Fruit fly (Drosophila melanogaster) S2 (cell line): ENCODE measurements around the gene bero.
A peak's percentile ranks its signal among the peaks of the same experiment; 100 is the strongest.

Experiments
- CG8478 ChIP-seq: fragments of >200 bp; optimal IDR thresholded peaks from 2 replicates; lab custom pipeline; 2018
- CTCF ChIP-seq, 2 experiments: fragments of >200 bp; optimal IDR thresholded peaks; 2 replicates each; lab custom pipeline; 2018

The bero gene

DNA sequence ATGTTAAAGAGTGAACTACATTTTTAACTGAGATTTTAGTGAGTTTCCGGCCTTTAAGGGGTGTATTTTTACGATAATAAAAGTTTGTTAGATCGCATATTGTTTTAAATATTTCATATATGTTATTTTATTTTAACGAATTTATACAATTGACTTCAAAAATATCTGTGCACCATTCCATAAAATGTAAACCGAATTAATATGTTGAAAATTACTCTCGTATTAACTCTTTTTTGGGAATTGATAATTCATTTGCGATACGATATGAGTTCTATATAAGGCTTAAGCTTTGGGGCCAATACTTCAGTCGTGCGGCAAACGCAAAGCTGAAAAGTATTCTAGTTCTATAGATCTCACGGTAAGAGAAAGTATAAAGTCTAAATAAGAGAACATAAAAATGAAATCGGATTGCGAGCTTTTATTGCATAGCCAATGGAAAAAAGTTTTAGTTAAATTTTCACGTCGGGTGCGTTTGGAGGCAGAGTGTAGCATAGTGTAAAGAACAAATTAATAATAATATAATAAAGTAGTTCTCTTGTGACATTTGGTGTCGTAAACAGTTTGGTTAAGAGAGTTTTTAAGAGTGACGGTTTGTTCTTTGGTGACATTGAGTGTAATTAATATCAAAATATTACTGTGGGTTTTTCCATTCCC lies 34.2 kb upstream of the bero start:
- no peak for TF ChIP-seq CTCF (optimal IDR thresholded peaks at IDR 0.05; lab: Kevin White, UChicago)
- no peak for TF ChIP-seq CG8478 (lab: Kevin White, UChicago)

DNA sequence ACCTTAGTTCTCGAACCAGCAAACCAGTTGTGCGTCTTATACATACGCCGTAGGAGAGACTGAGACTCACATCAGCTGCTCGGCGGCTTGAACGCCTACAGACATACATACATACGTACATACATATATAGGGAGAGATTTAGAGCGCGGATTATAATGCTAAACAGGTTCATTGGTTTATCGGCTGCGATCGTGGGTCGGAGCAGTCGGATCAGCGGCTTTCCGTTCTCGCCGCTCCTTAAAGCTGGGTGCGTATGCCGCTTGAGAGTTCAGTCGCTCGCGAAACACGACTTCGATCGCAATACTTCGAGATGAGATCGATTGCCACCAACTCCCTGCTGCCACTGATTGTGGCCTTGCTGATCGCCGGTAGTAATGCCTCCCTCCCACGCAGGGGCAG lies 33.2 kb upstream of the bero start:
- TF ChIP-seq CG8478 (lab: Kevin White, UChicago) (no peak), CTCF (optimal IDR thresholded peaks at IDR 0.05; lab: Kevin White, UChicago) (no peak)

DNA sequence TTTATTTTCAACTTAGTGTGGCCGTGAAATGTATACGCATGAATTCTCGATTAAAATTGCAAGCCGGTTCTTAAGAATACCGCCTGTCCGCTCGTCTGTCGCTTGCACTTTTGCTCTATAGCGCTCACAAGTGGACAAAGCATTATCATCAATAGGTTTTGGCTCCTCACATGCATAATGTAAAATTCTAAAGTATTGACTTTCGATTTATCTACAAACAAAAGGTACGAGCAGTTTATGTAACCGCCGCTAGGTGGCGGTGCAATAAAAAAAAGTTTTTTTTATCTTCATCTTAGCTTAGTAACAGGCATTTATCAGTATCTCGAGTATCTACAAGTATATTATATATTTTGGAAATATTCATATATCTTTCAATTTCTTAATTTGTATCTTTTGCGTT lies 32.3 kb upstream of the bero start:
- peak; percentile 77 to 86 for TF ChIP-seq CTCF (optimal IDR thresholded peaks at IDR 0.05; lab: Kevin White, UChicago)
- TF ChIP-seq CG8478 (lab: Kevin White, UChicago) = no peak

DNA sequence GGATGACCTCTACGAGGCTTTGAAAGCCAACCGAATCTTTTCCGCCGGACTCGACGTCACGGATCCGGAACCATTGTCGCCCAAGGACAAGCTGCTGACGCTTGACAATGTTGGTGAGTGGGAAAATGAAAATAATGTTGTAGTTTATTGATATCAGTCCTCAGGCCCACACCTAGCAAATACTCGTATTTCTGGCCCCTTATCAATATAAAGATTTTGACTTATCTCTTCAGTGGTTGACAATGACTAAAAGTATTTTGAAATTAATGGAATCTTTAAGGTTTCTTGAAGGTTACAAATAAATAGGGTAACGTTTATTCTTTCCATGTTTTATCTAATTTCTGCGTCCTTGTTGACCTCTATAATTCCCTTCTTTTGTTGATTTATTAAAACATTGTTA lies 31.4 kb upstream of the bero start:
- no peak for TF ChIP-seq CTCF (optimal IDR thresholded peaks at IDR 0.05; lab: Kevin White, UChicago)
- TF ChIP-seq CG8478 (lab: Kevin White, UChicago) = no peak

DNA sequence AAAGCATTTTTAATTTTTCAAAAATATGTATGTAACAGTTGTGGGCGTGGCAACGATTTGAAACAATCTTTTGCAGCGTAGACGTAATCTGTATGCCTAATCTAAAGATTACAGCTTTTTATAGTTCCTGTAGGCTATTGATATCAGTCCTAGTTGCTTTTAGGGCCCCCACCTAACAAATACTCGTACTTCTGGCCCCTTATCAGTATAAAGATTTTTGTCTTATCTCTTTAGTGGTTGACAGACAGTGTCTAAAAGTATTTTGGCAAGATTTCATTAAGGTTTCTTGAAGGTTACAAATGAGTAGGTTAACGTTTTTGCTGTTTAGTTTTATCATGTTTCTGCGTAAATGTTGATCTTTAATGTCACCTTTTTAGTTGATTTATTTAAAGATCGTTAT lies 29.8 kb upstream of the bero start:
- TF ChIP-seq CTCF (optimal IDR thresholded peaks at IDR 0.05; lab: Kevin White, UChicago) = no peak
- no peak for TF ChIP-seq CG8478 (lab: Kevin White, UChicago)

DNA sequence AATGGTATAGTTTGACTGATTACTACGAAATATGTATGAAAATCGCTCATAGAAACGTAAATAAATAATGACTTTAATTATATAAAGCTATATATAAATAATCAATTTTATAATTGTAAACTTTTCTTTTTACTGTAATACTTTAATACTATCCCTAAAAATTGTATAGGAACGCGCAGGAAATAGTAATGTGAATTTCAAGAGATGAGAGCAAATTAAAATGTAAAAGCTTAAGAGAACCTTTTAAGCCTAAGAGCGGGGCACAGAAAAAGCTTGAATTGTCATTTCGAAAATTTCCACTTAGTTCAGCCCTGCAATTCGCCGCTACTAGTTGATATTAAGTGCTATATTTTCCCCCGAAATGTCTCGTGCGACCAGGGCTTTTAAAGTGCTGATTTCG lies 29.2 kb upstream of the bero start, which contains the start of gene CG31673:
Gene CG31673 (plus strand): TSS at position 301 of the 400 bp plus-strand sequence.
- TF ChIP-seq CG8478 (lab: Kevin White, UChicago) (no peak), CTCF (optimal IDR thresholded peaks at IDR 0.05; lab: Kevin White, UChicago) (no peak)

DNA sequence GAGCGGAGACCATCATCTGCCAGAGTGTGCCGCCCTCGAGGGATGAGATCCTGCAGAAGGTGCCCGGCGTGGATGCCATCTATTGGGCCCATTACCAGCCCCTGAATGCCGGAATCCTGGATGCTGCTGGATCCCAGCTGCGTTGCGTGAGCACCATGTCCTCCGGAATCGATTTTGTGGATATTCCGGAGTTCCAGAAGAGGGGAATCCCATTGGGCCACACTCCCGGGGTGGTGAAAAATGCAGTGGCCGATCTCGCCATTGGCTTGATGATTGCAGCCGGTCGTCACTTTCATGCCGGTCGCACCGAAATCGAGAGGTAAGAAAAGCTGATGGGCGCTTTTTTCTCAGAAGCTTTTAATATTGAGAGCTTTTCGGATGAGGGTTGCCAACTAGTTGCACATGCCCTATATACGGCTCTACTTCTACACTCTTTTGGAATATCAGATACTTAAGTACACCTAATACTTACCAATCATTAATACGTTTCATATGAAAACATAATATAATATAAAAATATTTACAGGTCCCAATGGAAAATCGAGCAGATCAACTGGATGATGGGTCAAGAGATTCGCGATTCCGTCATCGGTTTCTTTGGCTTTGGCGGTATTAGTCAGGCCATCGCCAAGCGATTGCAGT lies 28.6 kb upstream of the bero start:
- TF ChIP-seq CG8478 (lab: Kevin White, UChicago) = no peak
- TF ChIP-seq CTCF (optimal IDR thresholded peaks at IDR 0.05; lab: Kevin White, UChicago) = no peak

DNA sequence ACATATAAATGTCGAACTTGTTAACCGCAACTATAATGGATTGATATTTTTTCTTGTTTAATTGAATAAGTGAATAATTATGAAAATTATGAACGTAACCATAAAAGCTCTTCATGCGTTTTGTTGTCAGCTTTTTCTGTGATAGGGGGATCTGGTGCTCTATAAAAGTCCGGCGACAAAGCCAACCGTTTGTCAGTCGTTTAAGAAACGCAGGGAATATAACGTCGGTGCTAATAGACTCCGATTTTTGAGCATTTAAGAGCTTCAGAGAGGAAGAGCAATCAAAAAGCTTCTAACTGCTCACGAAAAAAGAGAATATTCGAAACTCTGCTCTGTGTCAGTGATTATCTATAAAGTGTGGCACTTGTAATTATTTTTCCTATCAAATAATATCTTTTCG lies 27.4 kb upstream of the bero start, which contains the start of gene CG31674:
Gene CG31674 (plus strand): TSS at position 203 of the 400 bp plus-strand sequence.
- TF ChIP-seq CTCF (optimal IDR thresholded peaks at IDR 0.05; lab: Kevin White, UChicago) = no peak
- no peak for TF ChIP-seq CG8478 (lab: Kevin White, UChicago)

DNA sequence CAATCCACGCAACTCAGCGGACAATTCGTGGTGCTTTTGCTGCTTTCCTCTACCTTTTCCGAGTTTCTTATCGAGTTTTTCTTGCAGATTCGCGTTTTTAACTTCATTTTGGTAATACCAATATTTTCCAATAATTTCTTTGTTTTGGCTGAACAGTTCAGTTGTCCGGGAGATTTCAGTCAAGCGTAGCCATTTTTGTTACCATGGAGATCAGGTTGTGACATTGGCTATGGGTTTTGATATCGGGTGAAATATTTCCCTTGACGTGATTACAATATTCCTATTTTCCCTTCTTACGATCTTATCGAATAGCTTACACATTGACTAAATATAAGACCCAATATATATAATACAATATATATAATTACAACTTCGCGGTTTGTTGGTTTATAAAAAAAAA lies 23.0 kb upstream of the bero start, which contains the start of gene Oseg5:
Gene Oseg5 (minus strand): TSS at position 340 of the 400 bp plus-strand sequence.
- TF ChIP-seq CTCF (optimal IDR thresholded peaks at IDR 0.05; lab: Kevin White, UChicago) (peak; percentile 19 to 56), CG8478 (lab: Kevin White, UChicago) (no peak)

DNA sequence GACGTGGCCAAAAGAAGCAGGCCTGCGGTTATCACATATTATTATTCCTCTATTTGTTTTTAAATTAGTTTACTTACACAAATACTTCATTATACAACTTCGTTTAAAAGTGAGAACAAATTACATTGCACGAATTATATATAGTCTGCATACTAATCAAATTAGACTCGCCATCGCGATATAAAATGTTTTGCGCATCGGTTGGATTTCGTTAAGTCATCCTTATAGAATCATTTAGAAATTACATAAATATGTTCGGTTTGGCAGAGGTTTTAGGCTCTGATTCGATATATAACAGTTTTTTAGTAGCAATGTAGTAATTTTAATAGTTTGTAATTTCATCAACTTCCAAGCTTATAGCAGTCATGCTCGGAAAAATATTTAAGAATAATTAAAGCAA lies 20.6 kb upstream of the bero start, which contains the start of gene Spn38F:
Gene Spn38F (minus strand): TSS at position 101 of the 400 bp plus-strand sequence.
- TF ChIP-seq CG8478 (lab: Kevin White, UChicago) (no peak), CTCF (optimal IDR thresholded peaks at IDR 0.05; lab: Kevin White, UChicago) (no peak)

DNA sequence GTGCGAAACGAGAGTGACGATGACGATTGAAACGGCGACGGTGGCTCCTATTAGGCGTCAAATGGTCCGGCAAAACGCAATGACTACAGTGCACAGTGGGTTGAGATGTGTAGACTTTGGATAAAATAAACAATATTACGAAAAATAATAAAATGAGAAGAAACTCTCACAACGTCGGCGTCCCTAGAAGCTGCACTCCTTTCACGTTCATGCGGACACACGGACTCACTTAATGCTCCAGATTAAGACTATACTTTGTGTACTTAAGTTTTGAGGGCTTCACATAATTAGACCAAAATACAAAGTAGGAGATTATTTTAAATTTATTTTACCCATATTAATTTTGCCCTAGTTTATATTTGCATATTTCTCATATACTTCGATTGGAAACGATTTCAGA lies 18.5 kb upstream of the bero start:
- no peak for TF ChIP-seq CTCF (optimal IDR thresholded peaks at IDR 0.05; lab: Kevin White, UChicago)
- TF ChIP-seq CG8478 (lab: Kevin White, UChicago) = no peak

DNA sequence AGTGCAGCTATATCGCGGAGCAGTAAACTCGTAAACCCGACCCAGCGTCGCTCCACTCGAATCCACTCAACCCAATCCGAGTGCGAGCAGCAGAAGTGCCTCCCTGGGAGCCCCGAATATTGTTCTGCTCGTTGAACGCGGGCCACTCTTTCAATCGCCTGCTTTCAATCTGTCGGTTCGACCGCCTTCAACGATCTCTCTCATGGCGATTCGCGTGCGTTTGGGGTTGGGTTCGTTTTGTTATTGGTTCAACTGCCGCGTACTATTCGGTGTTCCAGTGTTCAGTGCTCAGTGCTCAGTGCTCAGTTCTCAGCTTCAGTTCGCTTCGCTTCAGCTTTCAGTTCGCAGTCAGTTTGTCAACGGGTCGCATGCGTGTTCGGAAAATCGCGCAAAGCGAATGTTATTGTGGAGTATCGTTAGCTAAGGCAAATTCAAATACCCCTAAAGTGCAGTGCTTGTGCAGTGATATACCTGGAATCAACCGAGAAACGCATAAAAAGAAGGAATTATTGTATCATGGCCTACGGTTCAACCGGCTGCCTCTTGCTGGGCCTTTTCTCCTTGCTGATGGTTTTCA lies 17.9 kb upstream of the bero start, which contains the start of gene CG31676:
Gene CG31676 (plus strand): TSS at position 289 of the 577 bp plus-strand sequence.
- TF ChIP-seq CG8478 (lab: Kevin White, UChicago) = no peak
- no peak for TF ChIP-seq CTCF (optimal IDR thresholded peaks at IDR 0.05; lab: Kevin White, UChicago)

DNA sequence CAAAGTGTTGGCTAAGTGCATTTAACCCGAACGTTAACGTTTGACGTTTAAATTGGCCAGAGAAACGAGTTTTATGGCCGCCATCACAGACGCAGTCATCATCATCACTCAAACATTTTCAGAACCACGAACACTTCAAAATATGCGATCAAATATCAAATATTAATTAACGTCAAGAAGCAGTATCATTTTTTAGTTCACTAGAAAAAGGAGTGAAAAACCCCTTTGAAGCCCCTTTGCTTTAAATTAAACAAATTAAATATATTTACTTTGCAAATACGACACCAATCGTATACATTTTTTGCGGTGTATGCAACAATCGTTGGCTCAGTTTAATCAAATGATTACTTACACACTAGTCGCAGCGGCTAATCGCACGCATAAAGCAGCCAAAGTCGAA lies 14.1 kb upstream of the bero start:
- TF ChIP-seq CTCF (optimal IDR thresholded peaks at IDR 0.05; lab: Kevin White, UChicago) (no peak), CG8478 (lab: Kevin White, UChicago) (no peak)

DNA sequence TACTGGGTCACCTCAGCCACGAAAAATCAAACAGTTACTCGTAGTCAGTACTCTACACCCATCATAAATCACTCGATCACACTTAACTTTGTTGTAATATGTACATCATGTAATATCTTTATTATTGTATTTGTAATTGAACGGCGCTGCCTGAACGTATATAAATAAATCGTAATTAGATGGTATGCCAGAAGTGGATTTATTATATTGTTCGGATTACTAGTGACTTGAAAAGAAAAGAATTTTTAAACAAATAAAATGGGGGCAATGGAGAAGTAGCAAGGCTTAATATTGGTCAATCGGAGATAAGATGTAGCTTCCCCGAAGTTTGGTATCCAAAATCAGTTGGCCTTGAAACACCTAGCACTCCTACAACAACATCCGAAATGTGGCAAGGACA lies 9.5 kb upstream of the bero start, which contains the start of gene CG14402:
Gene CG14402 (plus strand): TSS at position 301 of the 400 bp plus-strand sequence.
- no peak for TF ChIP-seq CTCF (optimal IDR thresholded peaks at IDR 0.05; lab: Kevin White, UChicago)
- TF ChIP-seq CG8478 (lab: Kevin White, UChicago) = no peak

DNA sequence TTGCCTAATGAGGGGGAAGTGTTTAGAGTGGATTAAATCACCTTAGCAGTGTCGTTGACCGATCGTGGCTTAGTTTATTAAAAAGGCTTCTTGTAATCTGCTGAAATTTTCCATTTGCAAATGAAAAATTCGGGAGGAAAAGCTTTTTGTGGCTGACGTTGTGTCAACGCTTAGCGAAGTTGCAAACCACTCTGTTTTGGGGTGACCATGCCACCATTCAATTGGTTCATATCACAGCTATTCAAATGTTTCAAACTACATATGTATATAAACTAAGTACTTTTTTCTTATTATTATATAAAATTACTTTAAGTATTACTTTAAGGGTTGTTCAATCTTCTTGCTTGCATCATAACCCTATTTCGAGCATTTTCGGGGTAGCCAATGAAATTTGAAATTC lies 6.9 kb upstream of the bero start:
- TF ChIP-seq CG8478 (lab: Kevin White, UChicago) (no peak), CTCF (optimal IDR thresholded peaks at IDR 0.05; lab: Kevin White, UChicago) (peak in 1 of 2 experiments; percentile 54)
